Fruit fly (Drosophila melanogaster) whole organism, embryonic: Measurements from ENCODE around the gene raptor.

Experiments
- Asciz ChIP-seq: fragments of 200-800 bp; sonication (Bioruptor generic); optimal IDR thresholded peaks from 2 replicates; lab custom pipeline; 2017; ENCODE audit warnings: missing biosample characterization, mild to moderate bottlenecking, missing genetic modification characterization, missing genetic modification reagents
- B-H1 ChIP-seq: fragments of 200-800 bp; sonication (Bioruptor generic); IDR thresholded peaks from 3 replicates; pipeline ENCODE4 v1.3.6; 2022; ENCODE audit warnings: missing biosample characterization, missing genetic modification characterization
- Bgb ChIP-seq: fragments of 200-800 bp; sonication (Bioruptor generic); IDR thresholded peaks from 2 replicates; pipeline ENCODE4 v1.3.6; 2022; ENCODE audit warnings: missing biosample characterization, missing genetic modification characterization; ENCODE audit not compliant: partially characterized antibody
- CG10543 ChIP-seq: fragments of 200-800 bp; sonication (Bioruptor generic); optimal IDR thresholded peaks from 3 replicates; lab custom pipeline; 2017; ENCODE audit warnings: missing biosample characterization, mild to moderate bottlenecking, missing genetic modification characterization, moderate library complexity
- CG11093 ChIP-seq: fragments of 200-800 bp; sonication (Bioruptor generic); IDR thresholded peaks from 3 replicates; pipeline ENCODE4 v1.3.6; 2022; ENCODE audit warnings: missing biosample characterization, missing genetic modification characterization
- CG13424 ChIP-seq: fragments of 200-800 bp; sonication (Bioruptor generic); optimal IDR thresholded peaks from 2 replicates; lab custom pipeline; 2019; ENCODE audit warnings: missing biosample characterization, mild to moderate bottlenecking, missing genetic modification characterization, moderate library complexity
- CG13894 ChIP-seq: fragments of 200-800 bp; sonication (Bioruptor generic); optimal IDR thresholded peaks from 3 replicates; lab custom pipeline; 2018; ENCODE audit warnings: missing biosample characterization, mild to moderate bottlenecking, missing genetic modification characterization, moderate library complexity
- CG30431 ChIP-seq: fragments of 200-800 bp; sonication (Bioruptor generic); optimal IDR thresholded peaks from 2 replicates; lab custom pipeline; 2017; ENCODE audit warnings: missing biosample characterization, missing genetic modification characterization
- CG31441 ChIP-seq: fragments of 200-800 bp; sonication (Bioruptor generic); IDR thresholded peaks from 2 replicates; pipeline ENCODE4 v1.3.6; 2022; ENCODE audit warnings: missing biosample characterization, missing genetic modification characterization
- CG32772 ChIP-seq: fragments of 200-800 bp; sonication (Bioruptor generic); IDR thresholded peaks from 2 replicates; pipeline ENCODE4 v1.3.6; 2022; ENCODE audit warnings: missing biosample characterization, missing genetic modification characterization
- CG3281 ChIP-seq: fragments of 200-800 bp; sonication (Bioruptor generic); optimal IDR thresholded peaks from 3 replicates; lab custom pipeline; 2017; ENCODE audit warnings: missing biosample characterization, mild to moderate bottlenecking, missing genetic modification characterization
- CG3995 ChIP-seq: fragments of 200-800 bp; sonication (Bioruptor generic); optimal IDR thresholded peaks from 3 replicates; lab custom pipeline; 2016; ENCODE audit warnings: missing biosample characterization, missing genetic modification characterization
- CG4328 ChIP-seq: fragments of 200-800 bp; sonication (Bioruptor generic); optimal IDR thresholded peaks from 3 replicates; lab custom pipeline; 2017; ENCODE audit warnings: missing biosample characterization, missing genetic modification reagents, missing genetic modification characterization
- CG7556 ChIP-seq: fragments of 200-800 bp; sonication (Bioruptor generic); optimal IDR thresholded peaks from 2 replicates; lab custom pipeline; 2017; ENCODE audit warnings: missing biosample characterization, mild to moderate bottlenecking, missing genetic modification characterization
- CG8089 ChIP-seq: fragments of 200-800 bp; sonication (Bioruptor generic); optimal IDR thresholded peaks from 3 replicates; lab custom pipeline; 2016; ENCODE audit warnings: missing biosample characterization, missing genetic modification characterization
- CG8281 ChIP-seq: fragments of 200-800 bp; sonication (Bioruptor generic); optimal IDR thresholded peaks from 2 replicates; lab custom pipeline; 2018; ENCODE audit warnings: missing biosample characterization, mild to moderate bottlenecking, missing genetic modification characterization, moderate library complexity
- CG9609 ChIP-seq: fragments of 200-800 bp; sonication (Bioruptor generic); optimal IDR thresholded peaks from 3 replicates; lab custom pipeline; 2016; ENCODE audit warnings: missing biosample characterization, missing genetic modification characterization
- Dad ChIP-seq: fragments of 200-800 bp; sonication (Bioruptor generic); optimal IDR thresholded peaks from 3 replicates; lab custom pipeline; 2016; ENCODE audit warnings: missing biosample characterization, missing genetic modification characterization
- Max ChIP-seq: fragments of 200-800 bp; sonication (Bioruptor generic); optimal IDR thresholded peaks from 2 replicates; lab custom pipeline; 2016; ENCODE audit warnings: missing biosample characterization, mild to moderate bottlenecking, missing genetic modification characterization
- Pdp1 ChIP-seq, 2 experiments: fragments of 200-800 bp; sonication (Bioruptor generic); optimal IDR thresholded peaks; 3 replicates each; lab custom pipeline; 2016; ENCODE audit warnings: missing biosample characterization in 2 of 2, missing genetic modification characterization in 2 of 2, mild to moderate bottlenecking in 1 of 2, moderate library complexity in 1 of 2
- Stat92E ChIP-seq, 3 experiments: fragments of >200 bp in 2 of 3; fragments of 200-800 bp in 1 of 3; sonication (Bioruptor generic) in 1 of 3; optimal IDR thresholded peaks; 2 replicates each; lab custom pipeline; 2017 to 2019; ENCODE audit warnings: missing biosample characterization in 3 of 3, missing genetic modification characterization in 3 of 3, mild to moderate bottlenecking in 1 of 3, moderate library complexity in 1 of 3
- Xrp1 ChIP-seq: fragments of 200-800 bp; sonication (Bioruptor generic); IDR thresholded peaks from 2 replicates; pipeline ENCODE4 v1.3.6; 2022; ENCODE audit warnings: missing biosample characterization, missing genetic modification characterization
- bsh ChIP-seq, 2 experiments: fragments of 200-800 bp; sonication (Bioruptor generic); optimal IDR thresholded peaks; 2 replicates each; lab custom pipeline; 2017 to 2018; ENCODE audit warnings: mild to moderate bottlenecking in 2 of 2, missing biosample characterization in 2 of 2, missing genetic modification characterization in 2 of 2, moderate library complexity in 1 of 2
- cad ChIP-seq: fragments of >200 bp; optimal IDR thresholded peaks from 2 replicates; lab custom pipeline; 2017; ENCODE audit warnings: missing biosample characterization, missing genetic modification characterization
- cas ChIP-seq: fragments of 200-800 bp; sonication (Bioruptor generic); IDR thresholded peaks from 2 replicates; pipeline ENCODE4 v1.3.6; 2022; ENCODE audit warnings: missing biosample characterization, missing genetic modification characterization
- caup ChIP-seq: fragments of 200-800 bp; sonication (Bioruptor generic); optimal IDR thresholded peaks from 3 replicates; lab custom pipeline; 2017; ENCODE audit warnings: missing biosample characterization, mild to moderate bottlenecking, missing genetic modification characterization, moderate library complexity; ENCODE audit not compliant: severe bottlenecking
- chif ChIP-seq, 2 experiments: fragments of 200-800 bp; sonication (Bioruptor generic); optimal IDR thresholded peaks; 3 replicates each; lab custom pipeline; 2016; ENCODE audit warnings: missing biosample characterization in 2 of 2, missing genetic modification characterization in 2 of 2
- chinmo ChIP-seq: fragments of 200-800 bp; sonication (Bioruptor generic); IDR thresholded peaks from 4 replicates; pipeline ENCODE4 v1.3.6; 2022; ENCODE audit warnings: missing biosample characterization, missing genetic modification characterization; ENCODE audit not compliant: partially characterized antibody
- dmrt99B ChIP-seq: fragments of 200-800 bp; sonication (Bioruptor generic); optimal IDR thresholded peaks from 2 replicates; lab custom pipeline; 2018; ENCODE audit warnings: missing biosample characterization, mild to moderate bottlenecking, missing genetic modification characterization, moderate library complexity
- ftz-f1 ChIP-seq: fragments of 200-800 bp; sonication (Bioruptor generic); optimal IDR thresholded peaks from 2 replicates; lab custom pipeline; 2016; ENCODE audit warnings: missing biosample characterization, missing genetic modification characterization
- gce ChIP-seq: fragments of 200-800 bp; sonication (Bioruptor generic); IDR thresholded peaks from 3 replicates; pipeline ENCODE4 v1.3.6; 2022; ENCODE audit warnings: missing biosample characterization, missing genetic modification characterization
- gfzf ChIP-seq: fragments of 200-800 bp; sonication (Bioruptor generic); optimal IDR thresholded peaks from 2 replicates; lab custom pipeline; 2016; ENCODE audit warnings: missing biosample characterization, mild to moderate bottlenecking, missing genetic modification characterization, moderate library complexity
- grau ChIP-seq: fragments of 200-800 bp; optimal IDR thresholded peaks from 3 replicates; lab custom pipeline; 2019; ENCODE audit warnings: missing biosample characterization, mild to moderate bottlenecking, missing genetic modification characterization, moderate library complexity
- her ChIP-seq: fragments of 200-800 bp; sonication (Bioruptor generic); optimal IDR thresholded peaks from 2 replicates; lab custom pipeline; 2016; ENCODE audit warnings: missing biosample characterization, missing genetic modification characterization
- jumu ChIP-seq: fragments of 200-800 bp; sonication (Bioruptor generic); optimal IDR thresholded peaks from 3 replicates; lab custom pipeline; 2016; ENCODE audit warnings: missing biosample characterization, missing genetic modification characterization
- luna ChIP-seq: fragments of 200-800 bp; sonication (Bioruptor generic); optimal IDR thresholded peaks from 2 replicates; lab custom pipeline; 2016; ENCODE audit warnings: missing biosample characterization, missing genetic modification characterization
- nau ChIP-seq: fragments of 200-800 bp; sonication (Bioruptor generic); optimal IDR thresholded peaks from 3 replicates; lab custom pipeline; 2017; ENCODE audit warnings: missing biosample characterization, mild to moderate bottlenecking, missing genetic modification characterization, missing genetic modification reagents
- nmo ChIP-seq: fragments of 200-800 bp; sonication (Bioruptor generic); optimal IDR thresholded peaks from 2 replicates; lab custom pipeline; 2018; ENCODE audit warnings: missing biosample characterization, mild to moderate bottlenecking, missing genetic modification characterization, moderate library complexity
- org-1 ChIP-seq: fragments of 200-800 bp; sonication (Bioruptor generic); optimal IDR thresholded peaks from 2 replicates; lab custom pipeline; 2017; ENCODE audit warnings: missing biosample characterization, missing genetic modification characterization
- pan ChIP-seq, 4 experiments: fragments of >200 bp in 3 of 4; fragments of 200-800 bp in 1 of 4; sonication (Bioruptor generic) in 1 of 4; optimal IDR thresholded peaks in 3 of 4; IDR thresholded peaks in 1 of 4; 2 replicates each; pipeline versions ENCODE4 v1.3.6 to Lab custom; 2017 to 2022; ENCODE audit warnings: missing biosample characterization in 2 of 4, missing genetic modification characterization in 2 of 4, mixed read lengths in 1 of 4
- phol ChIP-seq: fragments of 200-800 bp; sonication (Bioruptor generic); optimal IDR thresholded peaks from 3 replicates; lab custom pipeline; 2018; ENCODE audit warnings: missing biosample characterization, mild to moderate bottlenecking, missing genetic modification characterization, moderate library complexity
- pros ChIP-seq: fragments of 200-800 bp; sonication (Bioruptor generic); optimal IDR thresholded peaks from 3 replicates; lab custom pipeline; 2019; ENCODE audit warnings: missing biosample characterization, mild to moderate bottlenecking, missing genetic modification characterization, moderate library complexity
- seq ChIP-seq: fragments of 200-800 bp; sonication (Bioruptor generic); IDR thresholded peaks from 2 replicates; pipeline ENCODE4 v1.3.6; 2022; ENCODE audit warnings: missing biosample characterization, missing genetic modification characterization
- sim ChIP-seq: fragments of 200-800 bp; sonication (Bioruptor generic); IDR thresholded peaks from 2 replicates; pipeline ENCODE4 v1.3.6; 2022; ENCODE audit warnings: missing biosample characterization, missing genetic modification characterization
- slbo ChIP-seq: fragments of 200-800 bp; sonication (Bioruptor generic); IDR thresholded peaks from 2 replicates; pipeline ENCODE4 v1.3.6; 2022; ENCODE audit warnings: missing biosample characterization, missing genetic modification characterization
- sug ChIP-seq: fragments of 200-800 bp; optimal IDR thresholded peaks from 2 replicates; lab custom pipeline; 2019; ENCODE audit warnings: missing biosample characterization, mild to moderate bottlenecking, missing genetic modification characterization, moderate library complexity
- trem ChIP-seq: fragments of 200-800 bp; optimal IDR thresholded peaks from 3 replicates; lab custom pipeline; 2019; ENCODE audit warnings: missing biosample characterization, mild to moderate bottlenecking, missing genetic modification characterization, moderate library complexity

Gene raptor

dm6 chrX:6077043-6077547 lies 12.9 kb downstream of the raptor start (continued):
- no peak for TF ChIP-seq Bgb (GFP tag; lab: Robert Waterston, UW)
- TF ChIP-seq pan (optimal IDR thresholded peaks at IDR 0.05; lab: Kevin White, UChicago) = no peak
- TF ChIP-seq pan (GFP tag; optimal IDR thresholded peaks at IDR 0.05 in 1 of 2, IDR thresholded peaks at IDR 0.05 in 1 of 2) = peak in 1 of 2 experiments; percentile 16
- TF ChIP-seq jumu = no peak
- TF ChIP-seq her (GFP tag; lab: Kevin White, UChicago) = no peak
- no peak for TF ChIP-seq cad (GFP tag; lab: Kevin White, UChicago)
- peak; percentile 38 for TF ChIP-seq nmo (GFP tag; lab: Kevin White, UChicago)
- no peak for TF ChIP-seq gfzf (GFP tag; lab: Kevin White, UChicago)
- TF ChIP-seq cas = no peak
- TF ChIP-seq CG13424 (tag; lab: Kevin White, UChicago) = peak; percentile 48
- no peak for TF ChIP-seq Max (GFP tag; lab: Kevin White, UChicago)
- TF ChIP-seq dmrt99B (tag; lab: Kevin White, UChicago) = peak; percentile 56
- peak; percentile 49 for TF ChIP-seq phol (tag; lab: Kevin White, UChicago)
- TF ChIP-seq bsh (GFP tag; optimal IDR thresholded peaks at IDR 0.05; lab: Kevin White, UChicago) = peak; percentile 39 to 54
- no peak for TF ChIP-seq B-H1
- TF ChIP-seq CG31441 = peak; percentile 68
- no peak for TF ChIP-seq CG30431 (GFP tag; lab: Kevin White, UChicago)
- no peak for TF ChIP-seq CG9609 (GFP tag; lab: Kevin White, UChicago)
- TF ChIP-seq luna (GFP tag; lab: Kevin White, UChicago) = no peak
- peak; percentile 36 for TF ChIP-seq grau (tag; lab: Kevin White, UChicago)
- TF ChIP-seq sim (GFP tag; lab: Robert Waterston, UW) = no peak
- TF ChIP-seq ftz-f1 = peak; percentile 25
- TF ChIP-seq slbo (GFP tag; lab: Robert Waterston, UW) = no peak
- no peak for TF ChIP-seq CG3281 (GFP tag; lab: Kevin White, UChicago)

- TF ChIP-seq gce (GFP tag; lab: Robert Waterston, UW) (no peak), Pdp1 (GFP tag; optimal IDR thresholded peaks at IDR 0.05; lab: Kevin White, UChicago) (peak in 1 of 2 experiments; percentile 52), Asciz (no peak), CG4328 (no peak)
- TF ChIP-seq, all 482 proteins: peak for 1
These were observed 14.4 kb downstream of the raptor start for dm6 chrX:6075586-6075985.

DNA sequence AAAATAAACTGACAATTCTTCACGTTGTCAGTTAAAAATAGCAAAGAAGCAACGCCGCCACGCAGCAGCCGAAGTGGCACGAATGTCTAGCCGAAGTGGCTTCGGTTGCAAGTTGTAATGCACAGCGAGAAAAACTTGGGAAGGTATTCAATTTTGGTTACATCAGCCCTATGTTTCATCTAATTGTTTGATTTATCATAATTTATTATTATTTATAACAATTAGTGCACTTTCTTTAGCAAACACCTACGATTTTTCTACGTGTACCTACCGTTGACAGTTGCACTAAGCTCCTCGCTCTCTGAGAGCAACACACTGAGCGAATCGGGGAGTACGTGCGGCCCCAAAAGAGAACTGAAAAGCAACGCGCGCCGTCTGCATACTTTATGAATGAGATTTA lies 15.2 kb downstream of the raptor start, which contains the start of gene Tsp5D:
Gene Tsp5D, minus strand, starts transcription at position 13 of the 400 bp plus-strand sequence.
- TF ChIP-seq CG32772 (GFP tag; lab: Robert Waterston, UW) = peak; percentile 94
- TF ChIP-seq chif (GFP tag; optimal IDR thresholded peaks at IDR 0.05; lab: Kevin White, UChicago) = peak in 1 of 2 experiments; percentile 61
- peak; percentile 67 for TF ChIP-seq sug (tag; lab: Kevin White, UChicago)
- 0 out of 4 replicates have a peak, but pooled peaks have one; percentile 45 for TF ChIP-seq chinmo
- peak; percentile 90 for TF ChIP-seq CG7556 (GFP tag; lab: Kevin White, UChicago)
- TF ChIP-seq seq = peak; percentile 94
- TF ChIP-seq CG8089 (GFP tag; lab: Kevin White, UChicago) = peak; percentile 26
- no peak for TF ChIP-seq pros (GFP tag; lab: Kevin White, UChicago)
- TF ChIP-seq CG13424 (tag; lab: Kevin White, UChicago) = peak; percentile 95
- peak in 1 of 3 experiments; percentile 41 for TF ChIP-seq Stat92E (GFP tag; optimal IDR thresholded peaks at IDR 0.05; lab: Kevin White, UChicago)
- TF ChIP-seq CG8281 = peak; percentile 73
- TF ChIP-seq nau = peak; percentile 90
- TF ChIP-seq trem = peak; percentile 89
- TF ChIP-seq CG10543 (GFP tag; lab: Kevin White, UChicago) = peak; percentile 49
- TF ChIP-seq Xrp1 (GFP tag; lab: Robert Waterston, UW) = peak; percentile 96
- peak; percentile 93 for TF ChIP-seq CG11093 (GFP tag; lab: Robert Waterston, UW)
- TF ChIP-seq CG13894 = peak; percentile 1
- TF ChIP-seq caup (GFP tag; lab: Kevin White, UChicago) = peak; percentile 88
- peak; percentile 30 for TF ChIP-seq Dad
- TF ChIP-seq CG3995 = no peak
- peak; percentile 85 for TF ChIP-seq org-1 (GFP tag; lab: Kevin White, UChicago)
